Fruit fly (Drosophila melanogaster) whole organism, embryonic: ENCODE measurements around the gene Mettl4.

Experiments used
- Ada2b ChIP-seq: fragments of 200-800 bp; sonication (Bioruptor generic); IDR thresholded peaks from 2 replicates; pipeline ENCODE4 v1.3.6; 2022; ENCODE audit warnings: missing biosample characterization, missing genetic modification characterization
- BEAF-32 ChIP-seq: fragments of 200-800 bp; sonication (Bioruptor generic); optimal IDR thresholded peaks from 3 replicates; lab custom pipeline; 2017; ENCODE audit warnings: missing biosample characterization, missing genetic modification characterization, mild to moderate bottlenecking, moderate library complexity, missing genetic modification reagents
- CG10147 ChIP-seq: fragments of 200-800 bp; sonication (Bioruptor generic); optimal IDR thresholded peaks from 2 replicates; lab custom pipeline; 2019; ENCODE audit warnings: missing biosample characterization, mild to moderate bottlenecking, missing genetic modification characterization, moderate library complexity
- CG16813 ChIP-seq: fragments of 200-800 bp; sonication (Bioruptor generic); IDR thresholded peaks from 3 replicates; pipeline ENCODE4 v1.3.6; 2022; ENCODE audit warnings: missing biosample characterization, missing genetic modification characterization; ENCODE audit not compliant: partially characterized antibody
- CG17359 ChIP-seq: fragments of 200-800 bp; sonication (Bioruptor generic); optimal IDR thresholded peaks from 3 replicates; lab custom pipeline; 2018; ENCODE audit warnings: missing biosample characterization, mild to moderate bottlenecking, missing genetic modification characterization, moderate library complexity
- CG2889 ChIP-seq: fragments of 200-800 bp; sonication (Bioruptor generic); IDR thresholded peaks from 3 replicates; pipeline ENCODE4 v1.3.6; 2022; ENCODE audit warnings: missing biosample characterization, missing genetic modification characterization
- CG3163 ChIP-seq: fragments of 200-800 bp; sonication (Bioruptor generic); optimal IDR thresholded peaks from 3 replicates; lab custom pipeline; 2016; ENCODE audit warnings: missing biosample characterization, missing genetic modification characterization
- CG34224 ChIP-seq: fragments of 200-800 bp; sonication (Bioruptor generic); IDR thresholded peaks from 3 replicates; pipeline ENCODE4 v1.3.6; 2022; ENCODE audit warnings: missing biosample characterization, missing genetic modification characterization; ENCODE audit not compliant: partially characterized antibody
- CG34422 ChIP-seq: fragments of 200-800 bp; sonication (Bioruptor generic); IDR thresholded peaks from 3 replicates; pipeline ENCODE4 v1.3.6; 2022; ENCODE audit warnings: missing biosample characterization, missing genetic modification characterization
- CG4360 ChIP-seq: fragments of 200-800 bp; sonication (Bioruptor generic); IDR thresholded peaks from 2 replicates; pipeline ENCODE4 v1.3.6; 2022; ENCODE audit warnings: missing biosample characterization, missing genetic modification characterization
- CG6254 ChIP-seq: fragments of 200-800 bp; sonication (Bioruptor generic); optimal IDR thresholded peaks from 3 replicates; lab custom pipeline; 2017; ENCODE audit warnings: mild to moderate bottlenecking, missing biosample characterization, missing genetic modification reagents, missing genetic modification characterization
- CG9876 ChIP-seq: fragments of 200-800 bp; sonication (Bioruptor generic); optimal IDR thresholded peaks from 2 replicates; lab custom pipeline; 2016; ENCODE audit warnings: missing biosample characterization, missing genetic modification characterization
- Chrac-16 ChIP-seq: fragments of 200-800 bp; sonication (Bioruptor generic); optimal IDR thresholded peaks from 3 replicates; lab custom pipeline; 2016; ENCODE audit warnings: missing biosample characterization, missing genetic modification characterization
- CoRest ChIP-seq: fragments of 200-800 bp; sonication (Bioruptor generic); optimal IDR thresholded peaks from 3 replicates; lab custom pipeline; 2018; ENCODE audit warnings: missing biosample characterization, mild to moderate bottlenecking, missing genetic modification characterization, moderate library complexity
- D19A ChIP-seq: fragments of 200-800 bp; optimal IDR thresholded peaks from 3 replicates; lab custom pipeline; 2019; ENCODE audit warnings: missing biosample characterization, mild to moderate bottlenecking, missing genetic modification characterization, moderate library complexity
- Dp ChIP-seq: fragments of 200-800 bp; sonication (Bioruptor generic); optimal IDR thresholded peaks from 2 replicates; lab custom pipeline; 2018; ENCODE audit warnings: missing biosample characterization, mild to moderate bottlenecking, missing genetic modification characterization, moderate library complexity
- E2f2 ChIP-seq: fragments of 200-800 bp; sonication (Bioruptor generic); IDR thresholded peaks from 2 replicates; pipeline ENCODE4 v1.3.6; 2022; ENCODE audit warnings: missing biosample characterization, missing genetic modification characterization
- Gug ChIP-seq: fragments of 200-800 bp; sonication (Bioruptor generic); IDR thresholded peaks from 4 replicates; pipeline ENCODE4 v1.3.6; 2022; ENCODE audit warnings: missing biosample characterization, missing genetic modification characterization
- MESR4 ChIP-seq: fragments of 200-800 bp; sonication (Bioruptor generic); optimal IDR thresholded peaks from 2 replicates; lab custom pipeline; 2018; ENCODE audit warnings: missing biosample characterization, mild to moderate bottlenecking, missing genetic modification characterization, moderate library complexity
- Med ChIP-seq: fragments of 200-800 bp; sonication (Bioruptor generic); peaks from one replicate; lab custom pipeline; 2016; ENCODE audit warnings: missing biosample characterization, missing genetic modification characterization, mild to moderate bottlenecking, inconsistent platforms, moderate library complexity
- Mes4 ChIP-seq: fragments of 200-800 bp; sonication (Bioruptor generic); optimal IDR thresholded peaks from 2 replicates; lab custom pipeline; 2016; ENCODE audit warnings: missing biosample characterization, missing genetic modification characterization
- NFAT ChIP-seq: fragments of 200-800 bp; sonication (Bioruptor generic); IDR thresholded peaks from 2 replicates; pipeline ENCODE4 v1.3.6; 2022; ENCODE audit warnings: missing biosample characterization, missing genetic modification characterization
- Nf-YB ChIP-seq: fragments of 200-800 bp; sonication (Bioruptor generic); optimal IDR thresholded peaks from 3 replicates; lab custom pipeline; 2019; ENCODE audit warnings: missing biosample characterization, mild to moderate bottlenecking, missing genetic modification characterization, moderate library complexity
- Scr ChIP-seq: fragments of 200-800 bp; sonication (Bioruptor generic); IDR thresholded peaks from 2 replicates; pipeline ENCODE4 v1.3.6; 2022; ENCODE audit warnings: missing biosample characterization, missing genetic modification characterization; ENCODE audit not compliant: partially characterized antibody
- Sin3A ChIP-seq: fragments of >200 bp; optimal IDR thresholded peaks from 2 replicates; lab custom pipeline; 2018
- Sry-δ ChIP-seq: fragments of 200-800 bp; sonication (Bioruptor generic); optimal IDR thresholded peaks from 2 replicates; lab custom pipeline; 2016; ENCODE audit warnings: missing biosample characterization, missing genetic modification characterization
- Trl ChIP-seq, 3 experiments: fragments of >200 bp in 2 of 3; fragments of 200-800 bp in 1 of 3; sonication (Bioruptor generic) in 1 of 3; optimal IDR thresholded peaks; 2 replicates in 1 of 3; 3 replicates in 2 of 3; lab custom pipeline; 2016 to 2017; ENCODE audit warnings: missing biosample characterization in 1 of 3, missing genetic modification characterization in 1 of 3
- YL-1 ChIP-seq: fragments of 200-800 bp; sonication (Bioruptor generic); optimal IDR thresholded peaks from 3 replicates; lab custom pipeline; 2017; ENCODE audit warnings: missing biosample characterization, mild to moderate bottlenecking, missing genetic modification characterization
- bbx ChIP-seq: fragments of 200-800 bp; sonication (Bioruptor generic); IDR thresholded peaks from 2 replicates; pipeline ENCODE4 v1.3.6; 2022; ENCODE audit warnings: missing biosample characterization, missing genetic modification characterization; ENCODE audit not compliant: partially characterized antibody
- bigmax ChIP-seq: fragments of 200-800 bp; sonication (Bioruptor generic); optimal IDR thresholded peaks from 2 replicates; lab custom pipeline; 2018; ENCODE audit warnings: missing biosample characterization, mild to moderate bottlenecking, missing genetic modification characterization
- dm ChIP-seq: fragments of 200-800 bp; sonication (Bioruptor generic); optimal IDR thresholded peaks from 3 replicates; lab custom pipeline; 2016; ENCODE audit warnings: missing biosample characterization, missing genetic modification characterization
- ewg ChIP-seq: fragments of 200-800 bp; sonication (Bioruptor generic); optimal IDR thresholded peaks from 3 replicates; lab custom pipeline; 2017; ENCODE audit warnings: mild to moderate bottlenecking, missing biosample characterization, missing genetic modification reagents, missing genetic modification characterization
- hbn ChIP-seq: fragments of 200-800 bp; sonication (Bioruptor generic); IDR thresholded peaks from 2 replicates; pipeline ENCODE4 v1.3.6; 2022; ENCODE audit warnings: missing biosample characterization, missing genetic modification characterization; ENCODE audit not compliant: partially characterized antibody
- insv ChIP-seq, 2 experiments: fragments of 200-800 bp; sonication (Bioruptor generic); optimal IDR thresholded peaks; 3 replicates each; lab custom pipeline; 2016 to 2018; ENCODE audit warnings: missing biosample characterization in 2 of 2, missing genetic modification characterization in 2 of 2
- kah ChIP-seq: fragments of 200-800 bp; sonication (Bioruptor generic); optimal IDR thresholded peaks from 2 replicates; lab custom pipeline; 2018; ENCODE audit warnings: missing biosample characterization, mild to moderate bottlenecking, missing genetic modification characterization
- mirr ChIP-seq: fragments of 200-800 bp; sonication (Bioruptor generic); optimal IDR thresholded peaks from 3 replicates; lab custom pipeline; 2018; ENCODE audit warnings: missing biosample characterization, mild to moderate bottlenecking, missing genetic modification characterization
- mld ChIP-seq: fragments of 200-800 bp; sonication (Bioruptor generic); IDR thresholded peaks from 3 replicates; pipeline ENCODE4 v1.3.6; 2022; ENCODE audit warnings: missing biosample characterization, missing genetic modification characterization; ENCODE audit not compliant: partially characterized antibody
- nom ChIP-seq: fragments of 200-800 bp; sonication (Bioruptor generic); optimal IDR thresholded peaks from 2 replicates; lab custom pipeline; 2017; ENCODE audit warnings: missing biosample characterization, missing genetic modification characterization, mild to moderate bottlenecking, moderate library complexity, missing genetic modification reagents
- pzg ChIP-seq: fragments of 200-800 bp; sonication (Bioruptor generic); optimal IDR thresholded peaks from 3 replicates; lab custom pipeline; 2018; ENCODE audit warnings: missing biosample characterization, mild to moderate bottlenecking, missing genetic modification characterization, moderate library complexity
- sc ChIP-seq, 3 experiments: fragments of >200 bp in 2 of 3; fragments of 200-800 bp in 1 of 3; sonication (Bioruptor generic) in 1 of 3; optimal IDR thresholded peaks; 2 replicates in 2 of 3; 3 replicates in 1 of 3; lab custom pipeline; 2017; ENCODE audit warnings: mild to moderate bottlenecking in 1 of 3, missing biosample characterization in 1 of 3, missing genetic modification characterization in 1 of 3, missing genetic modification reagents in 1 of 3
- stc ChIP-seq: fragments of 200-800 bp; sonication (Bioruptor generic); IDR thresholded peaks from 2 replicates; pipeline ENCODE4 v1.3.6; 2022; ENCODE audit warnings: missing biosample characterization, missing genetic modification characterization

Gene Mettl4

DNA sequence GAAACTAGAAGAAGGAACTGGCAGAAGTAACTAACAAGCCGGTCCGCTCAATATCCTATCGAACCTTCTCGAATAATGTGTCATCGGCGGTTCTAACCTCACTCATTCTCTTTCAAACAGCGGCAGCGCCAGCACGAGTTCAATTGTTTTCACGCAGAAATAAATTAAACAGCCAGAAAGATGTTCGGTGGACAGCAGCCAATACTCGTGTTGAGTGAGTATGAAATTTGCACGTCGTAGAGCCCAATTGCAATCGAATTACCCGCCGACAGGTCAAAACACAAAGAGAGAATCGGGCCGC lies 3.3 kb downstream of the Mettl4 start (continued):
- TF ChIP-seq ewg (GFP tag; lab: Kevin White, UChicago) = no peak
- TF ChIP-seq CG17359 (tag; lab: Kevin White, UChicago) = no peak
- TF ChIP-seq MESR4 (GFP tag; lab: Kevin White, UChicago) = peak; percentile 89
- peak; percentile 43 for TF ChIP-seq Med (GFP tag; lab: Kevin White, UChicago)
- TF ChIP-seq CG10147 (GFP tag; lab: Kevin White, UChicago) = no peak
- TF ChIP-seq CG16813 = 0 out of 3 replicates have a peak, but pooled peaks have one; percentile 45
- TF ChIP-seq Chrac-16 (GFP tag; lab: Kevin White, UChicago) = no peak
- TF ChIP-seq Sin3A = peak; percentile 53
- TF ChIP-seq Ada2b (GFP tag; lab: Robert Waterston, UW) = no peak
- peak; percentile 99 for TF ChIP-seq bigmax (GFP tag; lab: Kevin White, UChicago)
- TF ChIP-seq E2f2 = 0 out of 2 replicates have a peak, but pooled peaks have one; percentile 44
- TF ChIP-seq stc (GFP tag; lab: Robert Waterston, UW) = no peak
- TF ChIP-seq Gug (GFP tag; lab: Robert Waterston, UW) = no peak
- TF ChIP-seq insv (GFP tag; optimal IDR thresholded peaks at IDR 0.05; lab: Kevin White, UChicago) = no peak
- peak; percentile 2 for TF ChIP-seq mirr (GFP tag; lab: Kevin White, UChicago)
- peak; percentile 61; the same call in 1 of the 3 replicates for TF ChIP-seq CG34422 (GFP tag; lab: Robert Waterston, UW)
- no peak for TF ChIP-seq CoRest (tag; lab: Kevin White, UChicago)
- TF ChIP-seq CG6254 (GFP tag; lab: Kevin White, UChicago) = no peak
- peak; percentile 77; the same call in 2 of the 3 replicates for TF ChIP-seq CG34224 (GFP tag; lab: Robert Waterston, UW)
- TF ChIP-seq sc (optimal IDR thresholded peaks at IDR 0.05; lab: Kevin White, UChicago) = no peak
- TF ChIP-seq sc (GFP tag; optimal IDR thresholded peaks at IDR 0.05; lab: Kevin White, UChicago) = no peak
- no peak for TF ChIP-seq kah (GFP tag; lab: Kevin White, UChicago)
- TF ChIP-seq BEAF-32 = peak; percentile 51
- no peak for TF ChIP-seq CG9876 (GFP tag; lab: Kevin White, UChicago)
- no peak for TF ChIP-seq Mes4 (GFP tag; lab: Kevin White, UChicago)
- TF ChIP-seq CG2889 (GFP tag; lab: Robert Waterston, UW) = no peak
- peak; percentile 2; the same call in 1 of the 2 replicates for TF ChIP-seq bbx (GFP tag; lab: Robert Waterston, UW)
- peak; percentile 1 for TF ChIP-seq pzg
- no peak for TF ChIP-seq Nf-YB (GFP tag; lab: Kevin White, UChicago)
- peak; percentile 90 for TF ChIP-seq dm (GFP tag; lab: Kevin White, UChicago)
- TF ChIP-seq Dp (GFP tag; lab: Kevin White, UChicago) = peak; percentile 39
- TF ChIP-seq mld (GFP tag; lab: Robert Waterston, UW) = 0 out of 3 replicates have a peak, but pooled peaks have one; percentile 12
- TF ChIP-seq nom (GFP tag; lab: Kevin White, UChicago) = peak; percentile 50
- peak; percentile 42 for TF ChIP-seq CG3163 (GFP tag; lab: Kevin White, UChicago)
- peak; percentile 50; the same call in 1 of the 2 replicates for TF ChIP-seq Scr
- TF ChIP-seq Trl (optimal IDR thresholded peaks at IDR 0.05; lab: Kevin White, UChicago) = peak in 1 of 2 experiments; percentile 24
- no peak for TF ChIP-seq Trl (GFP tag; optimal IDR thresholded peaks at IDR 0.05; lab: Kevin White, UChicago)
- TF ChIP-seq hbn (GFP tag; lab: Robert Waterston, UW) = peak; percentile 43; the same call in 1 of the 2 replicates
- no peak for TF ChIP-seq NFAT (GFP tag; lab: Robert Waterston, UW)
- TF ChIP-seq YL-1 = peak; percentile 87
- TF ChIP-seq CG4360 (GFP tag; lab: Robert Waterston, UW) = no peak
- TF ChIP-seq Sry-δ = peak; percentile 36
- TF ChIP-seq D19A (tag; lab: Kevin White, UChicago) = no peak
